Worm (Caenorhabditis elegans) whole organism, early embryonic: ENCODE results near the gene mnm-2.

Source experiments
- B0310.2 ChIP-seq: sonication (generic microtip); optimal IDR thresholded peaks from 2 replicates; lab custom pipeline; 2016; ENCODE audit warnings: mild to moderate bottlenecking, missing genetic modification characterization, missing compliant biosample characterization
- F13C5.2 ChIP-seq: sonication (generic microtip); optimal IDR thresholded peaks from 2 replicates; lab custom pipeline; 2017; ENCODE audit warnings: mild to moderate bottlenecking, missing genetic modification characterization, inconsistent platforms, missing compliant biosample characterization
- aly-1 ChIP-seq: sonication (generic microtip); optimal IDR thresholded peaks from 2 replicates; lab custom pipeline; 2016; ENCODE audit warnings: missing genetic modification characterization, missing compliant biosample characterization
- ama-1 ChIP-seq: fragments of 150-350 bp; optimal IDR thresholded peaks from 2 replicates; lab custom pipeline; 2014
- ceh-13 ChIP-seq: fragments of 200-800 bp; sonication (Bioruptor generic); optimal IDR thresholded peaks from 2 replicates; lab custom pipeline; 2018; ENCODE audit warnings: mild to moderate bottlenecking, missing genetic modification characterization, missing compliant biosample characterization
- ceh-36 ChIP-seq: sonication (generic microtip); optimal IDR thresholded peaks from 2 replicates; lab custom pipeline; 2016; ENCODE audit warnings: missing genetic modification characterization, inconsistent platforms, missing compliant biosample characterization
- ets-7 ChIP-seq: sonication (generic microtip); optimal IDR thresholded peaks from 2 replicates; lab custom pipeline; 2016; ENCODE audit warnings: missing genotype, missing genetic modification characterization, missing compliant biosample characterization
- flt-1 ChIP-seq: fragments of 200-800 bp; sonication (Bioruptor generic); IDR thresholded peaks from 2 replicates; pipeline ENCODE4 v1.3.6; 2022; ENCODE audit warnings: missing genetic modification characterization, missing compliant biosample characterization
- hmbx-1 ChIP-seq: sonication (generic microtip); optimal IDR thresholded peaks from 2 replicates; lab custom pipeline; 2016; ENCODE audit warnings: mild to moderate bottlenecking, missing genetic modification characterization, missing compliant biosample characterization
- hmg-4 ChIP-seq: fragments of 200-800 bp; sonication (Bioruptor generic); optimal IDR thresholded peaks from 2 replicates; lab custom pipeline; 2018; ENCODE audit warnings: mild to moderate bottlenecking, missing genetic modification characterization, missing compliant biosample characterization
- hnd-1 ChIP-seq: sonication (generic microtip); optimal IDR thresholded peaks from 2 replicates; lab custom pipeline; 2016; ENCODE audit warnings: missing genetic modification characterization, missing compliant biosample characterization
- pes-1 ChIP-seq: fragments of 200-800 bp; sonication (Bioruptor generic); IDR thresholded peaks from 2 replicates; pipeline ENCODE4 v1.3.6; 2022; ENCODE audit warnings: missing genetic modification reagents, missing genetic modification characterization, missing compliant biosample characterization
- scrt-1 ChIP-seq: fragments of 200-800 bp; sonication (Bioruptor generic); IDR thresholded peaks from 2 replicates; pipeline ENCODE4 v1.3.6; 2022; ENCODE audit warnings: missing genetic modification characterization, missing compliant biosample characterization
- sea-1 ChIP-seq: fragments of 200-800 bp; sonication (Bioruptor generic); conservative IDR thresholded peaks from 2 replicates; pipeline ENCODE4 v1.3.6; 2022; ENCODE audit warnings: missing genetic modification characterization, missing compliant biosample characterization
- tbx-11 ChIP-seq: fragments of 200-800 bp; sonication (Bioruptor generic); IDR thresholded peaks from 2 replicates; pipeline ENCODE4 v1.3.6; 2022; ENCODE audit warnings: missing genetic modification characterization, missing compliant biosample characterization
- tbx-37 ChIP-seq: fragments of 200-800 bp; sonication (Bioruptor generic); conservative IDR thresholded peaks from 2 replicates; pipeline ENCODE4 v1.3.6; 2022; ENCODE audit warnings: missing genetic modification reagents, missing genetic modification characterization, missing compliant biosample characterization
- tra-4 ChIP-seq: sonication (generic microtip); optimal IDR thresholded peaks from 2 replicates; lab custom pipeline; 2017; ENCODE audit warnings: missing genetic modification characterization, missing compliant biosample characterization

Gene mnm-2

DNA sequence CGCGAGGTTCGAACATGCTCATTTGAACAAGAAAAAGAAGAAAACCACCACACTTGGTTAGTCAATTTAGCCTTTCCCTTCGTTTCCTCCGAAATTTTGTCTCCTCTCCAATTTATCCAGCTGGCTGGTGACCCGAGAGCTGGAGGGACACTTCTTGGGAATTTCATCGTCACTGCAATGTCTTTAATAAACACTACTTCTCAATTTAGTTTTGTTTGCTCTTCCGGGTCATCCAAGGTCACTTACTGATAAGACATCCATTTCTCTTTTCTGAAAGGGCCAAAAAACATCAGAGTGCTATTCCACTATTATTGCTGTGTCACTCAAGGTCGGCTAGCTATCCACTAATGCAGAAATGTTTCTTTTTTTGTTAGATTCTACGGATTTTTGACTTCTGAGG, 19.3 kb downstream of the mnm-2 start, which contains the start of gene C10A4.3:
Gene C10A4.3, plus strand, starts transcription at position 301 of the 400 bp plus-strand sequence.
- TF ChIP-seq ceh-36 (tag; lab: Kevin White, UChicago), result no peak
- no peak for TF ChIP-seq ama-1 (lab: Kevin White, UChicago)
- TF ChIP-seq flt-1 (GFP tag; lab: Robert Waterston, UW), result no peak
- TF ChIP-seq scrt-1 (GFP tag; lab: Robert Waterston, UW), result no peak
- TF ChIP-seq tbx-11 (GFP tag; lab: Robert Waterston, UW), result no peak
- TF ChIP-seq hmg-4 (GFP tag; lab: Kevin White, UChicago), result no peak
- no peak for TF ChIP-seq ceh-13
- TF ChIP-seq aly-1 (tag; lab: Kevin White, UChicago), result no peak
- no peak for TF ChIP-seq tbx-37 (GFP tag; lab: Robert Waterston, UW)
- TF ChIP-seq ets-7 (tag; lab: Kevin White, UChicago), result no peak
- TF ChIP-seq tra-4, result no peak
- no peak for TF ChIP-seq pes-1 (GFP tag; lab: Robert Waterston, UW)
- TF ChIP-seq hmbx-1 (tag; lab: Kevin White, UChicago), result no peak
- no peak for TF ChIP-seq F13C5.2 (tag; lab: Kevin White, UChicago)
- no peak for TF ChIP-seq B0310.2 (tag; lab: Kevin White, UChicago)
- TF ChIP-seq hnd-1 (tag; lab: Kevin White, UChicago), result no peak

DNA sequence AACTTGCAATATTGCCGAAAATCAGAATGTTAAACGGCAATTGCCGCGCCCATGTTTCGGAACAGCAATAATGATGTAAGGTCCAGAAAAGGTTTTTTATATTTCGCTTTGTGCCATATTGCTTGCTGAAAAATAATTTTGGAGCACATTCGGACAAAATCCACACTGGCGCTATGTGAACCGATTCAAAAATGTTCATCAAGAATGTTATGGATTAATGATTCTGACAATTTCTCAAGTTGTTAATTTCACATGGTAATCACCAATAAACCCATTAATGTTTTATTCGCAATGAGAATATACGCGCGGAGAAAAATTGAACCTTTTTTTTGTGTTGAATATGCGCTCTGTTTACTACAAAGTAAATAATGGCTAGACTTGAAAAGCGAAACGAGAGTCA, 20.2 kb downstream of the mnm-2 start:
- TF ChIP-seq scrt-1 (GFP tag; lab: Robert Waterston, UW) (no peak), tbx-37 (GFP tag; lab: Robert Waterston, UW) (no peak), ceh-36 (tag; lab: Kevin White, UChicago) (no peak), tbx-11 (GFP tag; lab: Robert Waterston, UW) (no peak), pes-1 (GFP tag; lab: Robert Waterston, UW) (no peak), tra-4 (no peak), F13C5.2 (tag; lab: Kevin White, UChicago) (no peak), hnd-1 (tag; lab: Kevin White, UChicago) (no peak), ceh-13 (no peak), ets-7 (tag; lab: Kevin White, UChicago) (no peak), B0310.2 (tag; lab: Kevin White, UChicago) (no peak), flt-1 (GFP tag; lab: Robert Waterston, UW) (no peak), hmbx-1 (tag; lab: Kevin White, UChicago) (no peak), hmg-4 (GFP tag; lab: Kevin White, UChicago) (no peak), aly-1 (tag; lab: Kevin White, UChicago) (no peak), sea-1 (GFP tag; lab: Robert Waterston, UW) (no peak), ama-1 (lab: Kevin White, UChicago) (no peak)

DNA sequence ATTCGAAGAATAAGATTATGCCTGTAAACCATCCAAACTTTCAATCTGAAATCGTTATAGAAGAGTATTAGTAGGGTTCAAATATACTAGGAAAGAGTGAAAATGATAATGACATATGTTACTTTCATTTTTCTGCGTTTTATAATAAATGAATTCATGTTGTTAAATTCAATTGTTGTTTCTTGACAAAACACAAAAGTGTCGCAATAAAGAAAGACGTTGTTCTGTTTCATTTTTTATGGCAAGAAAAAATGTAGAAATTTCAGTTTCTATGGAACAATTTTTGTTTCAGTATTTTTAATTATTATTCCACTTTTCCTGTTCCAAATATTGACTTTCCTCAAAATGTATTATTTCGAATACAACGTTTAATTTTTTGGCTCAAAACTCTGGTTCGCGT, 23.9 kb downstream of the mnm-2 start, which contains the start of gene C10A4.4:
Gene C10A4.4, plus strand, starts transcription at position 301 of the 400 bp plus-strand sequence.
- TF ChIP-seq flt-1 (GFP tag; lab: Robert Waterston, UW) (no peak), pes-1 (GFP tag; lab: Robert Waterston, UW) (no peak), tra-4 (no peak), hmg-4 (GFP tag; lab: Kevin White, UChicago) (no peak), hmbx-1 (tag; lab: Kevin White, UChicago) (no peak), ama-1 (lab: Kevin White, UChicago) (no peak), scrt-1 (GFP tag; lab: Robert Waterston, UW) (no peak), aly-1 (tag; lab: Kevin White, UChicago) (no peak), B0310.2 (tag; lab: Kevin White, UChicago) (no peak), ceh-13 (no peak), ets-7 (tag; lab: Kevin White, UChicago) (no peak), tbx-11 (GFP tag; lab: Robert Waterston, UW) (no peak), tbx-37 (GFP tag; lab: Robert Waterston, UW) (no peak), F13C5.2 (tag; lab: Kevin White, UChicago) (no peak)

DNA sequence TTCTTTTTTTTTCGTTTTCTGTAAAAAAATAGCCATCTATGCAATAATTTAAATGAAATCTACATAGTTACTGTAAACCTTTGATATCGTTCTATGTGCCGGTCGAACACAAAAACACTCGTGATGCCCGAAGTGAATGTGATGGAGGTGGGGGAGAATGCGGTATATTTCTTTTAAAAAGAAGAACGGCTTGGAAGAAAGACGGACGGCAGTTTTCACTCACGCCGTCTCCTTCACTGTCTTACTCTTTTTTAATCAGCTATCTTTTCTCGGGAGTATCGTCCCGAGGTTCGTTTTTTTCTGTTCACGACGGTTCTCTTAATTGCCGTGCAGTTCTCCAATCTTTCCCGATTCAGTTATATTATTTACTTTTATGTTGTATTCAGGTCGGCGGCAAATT, 26.1 kb downstream of the mnm-2 start, which contains the start of gene C10A4.10:
Gene C10A4.10, plus strand, starts transcription at position 301 of the 400 bp plus-strand sequence.
- TF ChIP-seq tbx-11 (GFP tag; lab: Robert Waterston, UW) (no peak), scrt-1 (GFP tag; lab: Robert Waterston, UW) (no peak), tbx-37 (GFP tag; lab: Robert Waterston, UW) (no peak), tra-4 (no peak), ets-7 (tag; lab: Kevin White, UChicago) (no peak), ceh-13 (no peak), ama-1 (lab: Kevin White, UChicago) (no peak), hmg-4 (GFP tag; lab: Kevin White, UChicago) (no peak), hnd-1 (tag; lab: Kevin White, UChicago) (no peak), pes-1 (GFP tag; lab: Robert Waterston, UW) (no peak), sea-1 (GFP tag; lab: Robert Waterston, UW) (no peak), ceh-36 (tag; lab: Kevin White, UChicago) (no peak)

DNA sequence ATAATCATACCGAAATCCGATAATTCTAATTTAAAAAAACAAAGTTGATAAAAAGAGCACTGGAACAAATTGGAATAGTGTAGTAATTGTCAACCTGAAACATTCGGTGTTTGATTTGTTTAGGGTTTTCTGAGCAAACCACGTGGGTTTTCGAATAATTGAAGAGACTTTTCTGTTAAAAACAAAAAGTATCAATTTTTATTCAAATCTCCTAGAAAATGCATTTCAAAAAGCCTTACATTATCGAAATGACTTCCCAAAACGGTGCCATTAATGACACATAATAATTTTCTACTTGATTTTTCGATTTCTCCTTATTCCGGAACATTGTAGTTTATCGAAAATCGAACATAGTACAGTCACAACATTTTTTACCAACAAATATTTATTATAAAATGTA, 26.8 kb downstream of the mnm-2 start, which contains the start of gene C10A4.13:
Gene C10A4.13, minus strand, starts transcription at position 101 of the 400 bp plus-strand sequence.
- no peak for TF ChIP-seq hmg-4 (GFP tag; lab: Kevin White, UChicago)
- no peak for TF ChIP-seq sea-1 (GFP tag; lab: Robert Waterston, UW)
- TF ChIP-seq ets-7 (tag; lab: Kevin White, UChicago), result no peak
- no peak for TF ChIP-seq ceh-13

DNA sequence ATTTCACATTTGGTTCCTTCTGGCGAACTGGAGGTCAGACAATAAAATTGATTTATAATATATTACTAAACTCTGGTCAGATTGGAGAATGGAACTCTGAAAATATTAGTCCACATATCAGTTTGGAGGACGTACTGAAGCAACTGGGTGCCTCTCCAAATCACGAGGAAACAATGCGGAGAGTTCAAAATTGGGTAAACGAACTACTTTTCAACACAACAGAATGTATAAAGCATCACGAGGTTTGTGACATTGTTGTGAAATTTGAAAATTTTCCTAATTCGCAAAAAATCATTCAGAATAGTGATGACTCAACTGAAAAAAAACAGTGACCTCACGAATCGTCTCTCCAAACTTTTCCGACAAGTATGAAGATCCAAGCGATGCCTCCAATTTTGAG, 31.5 kb downstream of the mnm-2 start, which contains the start of gene gad-2:
Gene gad-2, plus strand, starts transcription at position 301 of the 400 bp plus-strand sequence.
- TF ChIP-seq hnd-1 (tag; lab: Kevin White, UChicago) (no peak), B0310.2 (tag; lab: Kevin White, UChicago) (no peak), ceh-36 (tag; lab: Kevin White, UChicago) (no peak), sea-1 (GFP tag; lab: Robert Waterston, UW) (no peak), scrt-1 (GFP tag; lab: Robert Waterston, UW) (no peak), ceh-13 (no peak), flt-1 (GFP tag; lab: Robert Waterston, UW) (no peak), ama-1 (lab: Kevin White, UChicago) (no peak), tra-4 (no peak), tbx-11 (GFP tag; lab: Robert Waterston, UW) (no peak), tbx-37 (GFP tag; lab: Robert Waterston, UW) (no peak), aly-1 (tag; lab: Kevin White, UChicago) (no peak), hmg-4 (GFP tag; lab: Kevin White, UChicago) (no peak), hmbx-1 (tag; lab: Kevin White, UChicago) (no peak), pes-1 (GFP tag; lab: Robert Waterston, UW) (no peak), F13C5.2 (tag; lab: Kevin White, UChicago) (no peak), ets-7 (tag; lab: Kevin White, UChicago) (no peak)
